Fruit fly (Drosophila melanogaster): ENCODE results near the gene CheB38a.

The CheB38a gene

dm6 chr2L:20840006-20840405 lies 21.7 kb upstream of the CheB38a start:
- no peak for TF ChIP-seq sna (GFP tag; IDR thresholded peaks at IDR 0.05; ENCODE audit: partially characterized antibody)
- peak; percentile 16 for TF ChIP-seq sens (GFP tag)
- TF ChIP-seq Jarid2 (GFP tag; optimal IDR thresholded peaks at IDR 0.05): no peak
- TF ChIP-seq bab2 (GFP tag; optimal IDR thresholded peaks at IDR 0.05): no peak
- TF ChIP-seq CG4820 (GFP tag; optimal IDR thresholded peaks at IDR 0.05): no peak
- no peak for TF ChIP-seq Spps (tag; optimal IDR thresholded peaks at IDR 0.05)
- TF ChIP-seq klu (GFP tag; IDR thresholded peaks at IDR 0.05): no peak
- TF ChIP-seq MESR4 (GFP tag; optimal IDR thresholded peaks at IDR 0.05): no peak
- no peak for TF ChIP-seq Fer3 (tag; optimal IDR thresholded peaks at IDR 0.05)
- no peak for TF ChIP-seq CG34376 (GFP tag; optimal IDR thresholded peaks at IDR 0.05)
- no peak for TF ChIP-seq CG10267 (tag; optimal IDR thresholded peaks at IDR 0.05)
- no peak for TF ChIP-seq D19A (tag; optimal IDR thresholded peaks at IDR 0.05)
- no peak for TF ChIP-seq CG32772 (GFP tag; IDR thresholded peaks at IDR 0.05)
- TF ChIP-seq dan (GFP tag; IDR thresholded peaks at IDR 0.05): no peak
- TF ChIP-seq CG15601 (tag; optimal IDR thresholded peaks at IDR 0.05): no peak
- no peak for TF ChIP-seq hth (optimal IDR thresholded peaks at IDR 0.05)
- TF ChIP-seq Nf-YA (GFP tag; IDR thresholded peaks at IDR 0.05): no peak
- TF ChIP-seq kni (GFP tag; optimal IDR thresholded peaks at IDR 0.05): no peak
- TF ChIP-seq bigmax (GFP tag; optimal IDR thresholded peaks at IDR 0.05): no peak
- no peak for TF ChIP-seq lilli (GFP tag; optimal IDR thresholded peaks at IDR 0.05)
- no peak for TF ChIP-seq CG10366 (GFP tag; IDR thresholded peaks at IDR 0.05)
- TF ChIP-seq Ravus (GFP tag; IDR thresholded peaks at IDR 0.05): no peak
- TF ChIP-seq CG6254 (GFP tag; optimal IDR thresholded peaks at IDR 0.05): peak; percentile 6
- no peak for TF ChIP-seq pho (GFP tag; optimal IDR thresholded peaks at IDR 0.05)
- TF ChIP-seq CG8478 (optimal IDR thresholded peaks at IDR 0.05): no peak
- peak; percentile 26 for TF ChIP-seq Blimp-1 (GFP tag; optimal IDR thresholded peaks at IDR 0.05)
- TF ChIP-seq Adf1 (GFP tag; IDR thresholded peaks at IDR 0.05): no peak
- no peak for TF ChIP-seq unc-4 (GFP tag; IDR thresholded peaks at IDR 0.05; ENCODE audit: partially characterized antibody)
- no peak for TF ChIP-seq CG10979 (tag; optimal IDR thresholded peaks at IDR 0.05)
- no peak for TF ChIP-seq hbn (GFP tag; IDR thresholded peaks at IDR 0.05; ENCODE audit: partially characterized antibody)
- TF ChIP-seq BtbVII (GFP tag; optimal IDR thresholded peaks at IDR 0.05): no peak
- TF ChIP-seq dmrt99B (tag; optimal IDR thresholded peaks at IDR 0.05): peak; percentile 35

DNA sequence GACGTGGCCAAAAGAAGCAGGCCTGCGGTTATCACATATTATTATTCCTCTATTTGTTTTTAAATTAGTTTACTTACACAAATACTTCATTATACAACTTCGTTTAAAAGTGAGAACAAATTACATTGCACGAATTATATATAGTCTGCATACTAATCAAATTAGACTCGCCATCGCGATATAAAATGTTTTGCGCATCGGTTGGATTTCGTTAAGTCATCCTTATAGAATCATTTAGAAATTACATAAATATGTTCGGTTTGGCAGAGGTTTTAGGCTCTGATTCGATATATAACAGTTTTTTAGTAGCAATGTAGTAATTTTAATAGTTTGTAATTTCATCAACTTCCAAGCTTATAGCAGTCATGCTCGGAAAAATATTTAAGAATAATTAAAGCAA lies 19.6 kb upstream of the CheB38a start, which contains the start of gene Spn38F:
Gene Spn38F (minus strand): TSS at position 101 of the 400 bp plus-strand sequence.
- TF ChIP-seq Ssrp (tag; optimal IDR thresholded peaks at IDR 0.05) (no peak), aop (GFP tag; IDR thresholded peaks at IDR 0.05) (no peak), grau (tag; optimal IDR thresholded peaks at IDR 0.05) (no peak), CG14965 (GFP tag; optimal IDR thresholded peaks at IDR 0.05; ENCODE audit: borderline replicate concordance) (no peak), fu2 (GFP tag; optimal IDR thresholded peaks at IDR 0.05) (no peak), Fer2 (tag; optimal IDR thresholded peaks at IDR 0.05) (no peak), TFAM (GFP tag; optimal IDR thresholded peaks at IDR 0.05) (no peak), CG5245 (GFP tag; optimal IDR thresholded peaks at IDR 0.05) (no peak), B-H2 (GFP tag; optimal IDR thresholded peaks at IDR 0.05) (no peak)

- TF ChIP-seq Hand (GFP tag; optimal IDR thresholded peaks at IDR 0.05) (no peak), sug (tag; optimal IDR thresholded peaks at IDR 0.05) (peak; percentile 15), Rfx (GFP tag; IDR thresholded peaks at IDR 0.05) (peak; percentile 96), CG15601 (tag; optimal IDR thresholded peaks at IDR 0.05) (peak; percentile 67), Med (GFP tag) (peak; percentile 18), phol (tag; optimal IDR thresholded peaks at IDR 0.05) (peak; percentile 67), Ets97D (GFP tag; optimal IDR thresholded peaks at IDR 0.05) (peak; percentile 30), CG2199 (GFP tag; IDR thresholded peaks at IDR 0.05) (0 out of 3 replicates have a peak, but pooled peaks have one; percentile 51), mld (GFP tag; IDR thresholded peaks at IDR 0.05; ENCODE audit: partially characterized antibody) (no peak), stwl (tag; optimal IDR thresholded peaks at IDR 0.05) (peak; percentile 1), ranshi (GFP tag; IDR thresholded peaks at IDR 0.05) (no peak), gfzf (GFP tag; optimal IDR thresholded peaks at IDR 0.05) (peak; percentile 47), CTCF (GFP tag; optimal IDR thresholded peaks at IDR 0.05) (peak; percentile 78)
Measured at dm6 chr2L:20835501-20835900, 17.2 kb upstream of the CheB38a start, which contains the start of gene Oseg5. Gene Oseg5, minus strand, starts transcription at chr2L:20835840.

All from whole organism, embryonic.